Worm (Caenorhabditis elegans) whole organism, L2 larva: ENCODE data around the gene M01B2.8.

Experiments used
- F13H6.1 ChIP-seq: sonication (generic microtip); optimal IDR thresholded peaks from 2 replicates; lab custom pipeline; 2016; ENCODE audit warnings: missing genetic modification characterization, missing compliant biosample characterization
- ZK546.5 ChIP-seq: sonication (generic microtip); optimal IDR thresholded peaks from 2 replicates; lab custom pipeline; 2017; ENCODE audit warnings: missing biosample characterization, missing genetic modification characterization
- alr-1 ChIP-seq: fragments of 150-350 bp; optimal IDR thresholded peaks from 2 replicates; lab custom pipeline; 2014; ENCODE audit warnings: missing biosample characterization, missing genetic modification characterization
- aly-2 ChIP-seq: fragments of 150-350 bp; optimal IDR thresholded peaks from 2 replicates; lab custom pipeline; 2014; ENCODE audit warnings: missing biosample characterization, missing genetic modification characterization
- ama-1 ChIP-seq: fragments of 150-350 bp; optimal IDR thresholded peaks from 2 replicates; lab custom pipeline; 2018; ENCODE audit warnings: inconsistent platforms
- blmp-1 ChIP-seq: sonication (generic microtip); optimal IDR thresholded peaks from 2 replicates; lab custom pipeline; 2017; ENCODE audit warnings: missing genetic modification characterization, mild to moderate bottlenecking, missing compliant biosample characterization, antibody characterized with exemption, moderate library complexity; ENCODE audit not compliant: insufficient read depth
- ceh-16 ChIP-seq: fragments of 150-350 bp; optimal IDR thresholded peaks from 2 replicates; lab custom pipeline; 2014; ENCODE audit warnings: missing biosample characterization, missing genetic modification characterization
- ceh-82 ChIP-seq: fragments of 150-350 bp; optimal IDR thresholded peaks from 2 replicates; lab custom pipeline; 2014; ENCODE audit warnings: missing biosample characterization, missing genetic modification characterization
- crh-2 ChIP-seq: sonication (generic microtip); optimal IDR thresholded peaks from 2 replicates; lab custom pipeline; 2017; ENCODE audit warnings: missing biosample characterization, missing genetic modification characterization
- dmd-4 ChIP-seq: sonication (generic microtip); optimal IDR thresholded peaks from 2 replicates; lab custom pipeline; 2017; ENCODE audit warnings: missing biosample characterization, missing genetic modification characterization
- egl-27 ChIP-seq: sonication (generic microtip); optimal IDR thresholded peaks from 3 replicates; lab custom pipeline; 2017; ENCODE audit warnings: missing biosample characterization, missing genetic modification reagents, missing genetic modification characterization
- elt-1 ChIP-seq: fragments of 150-350 bp; optimal IDR thresholded peaks from 2 replicates; lab custom pipeline; 2014; ENCODE audit warnings: missing biosample characterization, missing genetic modification characterization
- elt-3 ChIP-seq: sonication (generic microtip); optimal IDR thresholded peaks from 2 replicates; lab custom pipeline; 2017; ENCODE audit warnings: missing biosample characterization, missing genetic modification characterization
- fos-1 ChIP-seq: fragments of 150-350 bp; optimal IDR thresholded peaks from 2 replicates; lab custom pipeline; 2014; ENCODE audit warnings: missing biosample characterization, missing genetic modification characterization
- gmeb-1 ChIP-seq: fragments of 150-350 bp; optimal IDR thresholded peaks from 2 replicates; lab custom pipeline; 2014; ENCODE audit warnings: missing biosample characterization, missing genetic modification characterization
- lin-11 ChIP-seq: fragments of 150-350 bp; sonication (generic microtip); optimal IDR thresholded peaks from 2 replicates; lab custom pipeline; 2014; ENCODE audit warnings: missing biosample characterization, missing genetic modification characterization, inconsistent platforms, mixed read lengths
- lin-39 ChIP-seq: fragments of 150-350 bp; optimal IDR thresholded peaks from 2 replicates; lab custom pipeline; 2014; ENCODE audit warnings: missing biosample characterization, missing genetic modification reagents, missing genetic modification characterization
- mab-5 ChIP-seq: fragments of 150-350 bp; optimal IDR thresholded peaks from 2 replicates; lab custom pipeline; 2014; ENCODE audit warnings: missing biosample characterization, missing genetic modification characterization
- mdl-1 ChIP-seq, 2 experiments: fragments of 150-350 bp in 1 of 2; sonication (generic microtip) in 1 of 2; optimal IDR thresholded peaks; 2 replicates each; lab custom pipeline; 2017; ENCODE audit warnings: missing biosample characterization in 2 of 2, missing genetic modification characterization in 2 of 2
- nhr-10 ChIP-seq: sonication (generic microtip); optimal IDR thresholded peaks from 2 replicates; lab custom pipeline; 2017; ENCODE audit warnings: missing biosample characterization, missing genetic modification characterization
- nhr-12 ChIP-seq: fragments of 150-350 bp; optimal IDR thresholded peaks from 2 replicates; lab custom pipeline; 2014; ENCODE audit warnings: missing biosample characterization, missing genetic modification characterization
- nhr-129 ChIP-seq: fragments of 150-350 bp; optimal IDR thresholded peaks from 2 replicates; lab custom pipeline; 2014; ENCODE audit warnings: missing biosample characterization, missing genetic modification characterization
- nhr-21 ChIP-seq: fragments of 150-350 bp; optimal IDR thresholded peaks from 2 replicates; lab custom pipeline; 2014; ENCODE audit warnings: missing biosample characterization, missing genetic modification characterization
- nhr-23 ChIP-seq: fragments of 150-350 bp; optimal IDR thresholded peaks from 2 replicates; lab custom pipeline; 2014; ENCODE audit warnings: missing biosample characterization, missing genetic modification reagents, missing genetic modification characterization
- nhr-237 ChIP-seq: fragments of 150-350 bp; optimal IDR thresholded peaks from 2 replicates; lab custom pipeline; 2014; ENCODE audit warnings: missing biosample characterization, missing genetic modification characterization
- nhr-25 ChIP-seq: fragments of 150-350 bp; sonication (generic microtip); optimal IDR thresholded peaks from 3 replicates; lab custom pipeline; 2014; ENCODE audit warnings: missing biosample characterization, missing genetic modification characterization
- nhr-6 ChIP-seq: fragments of 150-350 bp; optimal IDR thresholded peaks from 2 replicates; lab custom pipeline; 2014; ENCODE audit warnings: missing biosample characterization, missing genetic modification characterization
- nhr-77 ChIP-seq: fragments of 150-350 bp; optimal IDR thresholded peaks from 2 replicates; lab custom pipeline; 2014; ENCODE audit warnings: missing biosample characterization, missing genetic modification characterization
- peb-1 ChIP-seq: fragments of 150-350 bp; optimal IDR thresholded peaks from 2 replicates; lab custom pipeline; 2014; ENCODE audit warnings: missing biosample characterization, missing genetic modification characterization
- sem-4 ChIP-seq: fragments of 150-350 bp; optimal IDR thresholded peaks from 2 replicates; lab custom pipeline; 2014; ENCODE audit warnings: missing biosample characterization, missing genetic modification reagents, missing genetic modification characterization
- skn-1 ChIP-seq: sonication (generic microtip); optimal IDR thresholded peaks from 2 replicates; lab custom pipeline; 2017; ENCODE audit warnings: missing biosample characterization, missing genetic modification characterization
- sma-3 ChIP-seq: sonication (generic microtip); optimal IDR thresholded peaks from 2 replicates; lab custom pipeline; 2016; ENCODE audit warnings: missing genetic modification reagents, missing genetic modification characterization, missing compliant biosample characterization
- sma-9 ChIP-seq, 2 experiments: fragments of 150-350 bp in 1 of 2; sonication (generic microtip) in 1 of 2; optimal IDR thresholded peaks; 2 replicates each; lab custom pipeline; 2014 to 2016; ENCODE audit warnings: missing genetic modification characterization in 2 of 2, mild to moderate bottlenecking in 1 of 2, missing biosample characterization in 1 of 2, missing compliant biosample characterization in 1 of 2, missing genetic modification reagents in 1 of 2, moderate library complexity in 1 of 2
- unc-39 ChIP-seq: fragments of 150-350 bp; optimal IDR thresholded peaks from 2 replicates; lab custom pipeline; 2014; ENCODE audit warnings: missing biosample characterization, missing genetic modification characterization
- ztf-1 ChIP-seq: fragments of 200-800 bp; sonication (Bioruptor generic); conservative IDR thresholded peaks from 2 replicates; pipeline ENCODE4 v1.3.6; 2022; ENCODE audit warnings: missing genetic modification characterization, missing compliant biosample characterization
- ztf-4 ChIP-seq: fragments of 150-350 bp; optimal IDR thresholded peaks from 2 replicates; lab custom pipeline; 2014; ENCODE audit warnings: missing biosample characterization, missing genetic modification characterization

The M01B2.8 gene

ce11 chrV:15298597-15298996 lies 38.6 kb downstream of the M01B2.8 start, which contains the start of gene cpr-3:
cpr-3 (minus strand) TSS chrV:15298700.
- TF ChIP-seq crh-2 (peak; percentile 64), skn-1 (tag; lab: Kevin White, UChicago) (peak; percentile 75), lin-39 (tag; lab: Kevin White, UChicago) (no peak), nhr-237 (tag; lab: Kevin White, UChicago) (no peak), fos-1 (peak; percentile 100), sma-3 (GFP tag; lab: Kevin White, UChicago) (peak; percentile 8), gmeb-1 (tag; lab: Kevin White, UChicago) (peak; percentile 64)

ce11 chrV:15303625-15304024 lies 43.6 kb downstream of the M01B2.8 start, which contains the start of gene srx-48:
srx-48 (minus strand) TSS chrV:15303725.
- no peak for TF ChIP-seq nhr-25 (tag; lab: Kevin White, UChicago)
- no peak for TF ChIP-seq sma-3 (GFP tag; lab: Kevin White, UChicago)
- TF ChIP-seq ceh-16 (tag; lab: Kevin White, UChicago): no peak
- TF ChIP-seq nhr-12: no peak
- no peak for TF ChIP-seq elt-1 (tag; lab: Kevin White, UChicago)
- no peak for TF ChIP-seq blmp-1 (tag; lab: Kevin White, UChicago)
- no peak for TF ChIP-seq gmeb-1 (tag; lab: Kevin White, UChicago)
- no peak for TF ChIP-seq nhr-6 (tag; lab: Kevin White, UChicago)
- no peak for TF ChIP-seq alr-1
- no peak for TF ChIP-seq sem-4 (tag; lab: Kevin White, UChicago)
- TF ChIP-seq ama-1 (lab: Kevin White, UChicago): no peak
- TF ChIP-seq nhr-129: no peak

ce11 chrV:15305502-15305901 lies 45.5 kb downstream of the M01B2.8 start, which contains the start of gene T26H8.5:
T26H8.5 (minus strand) TSS chrV:15305602.
- TF ChIP-seq F13H6.1 (tag; lab: Kevin White, UChicago) (no peak), elt-3 (tag; lab: Kevin White, UChicago) (no peak), ZK546.5 (tag; lab: Kevin White, UChicago) (no peak), lin-39 (tag; lab: Kevin White, UChicago) (no peak), mab-5 (tag; lab: Kevin White, UChicago) (no peak), ceh-82 (tag; lab: Kevin White, UChicago) (no peak), nhr-10 (tag; lab: Kevin White, UChicago) (no peak), elt-1 (tag; lab: Kevin White, UChicago) (no peak), nhr-12 (no peak), lin-11 (tag; lab: Kevin White, UChicago) (no peak), sem-4 (tag; lab: Kevin White, UChicago) (no peak), alr-1 (no peak), nhr-77 (tag; lab: Kevin White, UChicago) (no peak), nhr-237 (tag; lab: Kevin White, UChicago) (no peak), ama-1 (lab: Kevin White, UChicago) (no peak), fos-1 (no peak), ztf-1 (GFP tag; lab: Robert Waterston, UW) (no peak), skn-1 (tag; lab: Kevin White, UChicago) (no peak), nhr-21 (tag; lab: Kevin White, UChicago) (no peak)

- no peak for TF ChIP-seq fos-1
- no peak for TF ChIP-seq peb-1
- no peak for TF ChIP-seq crh-2
- TF ChIP-seq ztf-1 (GFP tag; lab: Robert Waterston, UW): no peak
- no peak for TF ChIP-seq dmd-4
- TF ChIP-seq F13H6.1 (tag; lab: Kevin White, UChicago): no peak
- TF ChIP-seq ceh-82 (tag; lab: Kevin White, UChicago): no peak
- no peak for TF ChIP-seq nhr-129
- TF ChIP-seq nhr-10 (tag; lab: Kevin White, UChicago): no peak
- TF ChIP-seq ZK546.5 (tag; lab: Kevin White, UChicago): no peak
- no peak for TF ChIP-seq ama-1 (lab: Kevin White, UChicago)
- TF ChIP-seq egl-27: no peak
Measured at ce11 chrV:15306745-15307144, 46.7 kb downstream of the M01B2.8 start, which contains the start of gene T26H8.4. T26H8.4 (minus strand) TSS chrV:15306845.

ce11 chrV:15309011-15309410 lies 49.0 kb downstream of the M01B2.8 start, which contains the start of gene srz-10:
srz-10 (minus strand) TSS chrV:15309098.
- no peak for TF ChIP-seq ztf-4 (tag; lab: Kevin White, UChicago)
- no peak for TF ChIP-seq gmeb-1 (tag; lab: Kevin White, UChicago)
- TF ChIP-seq nhr-23 (tag; lab: Kevin White, UChicago): no peak
- TF ChIP-seq F13H6.1 (tag; lab: Kevin White, UChicago): no peak
- TF ChIP-seq elt-1 (tag; lab: Kevin White, UChicago): no peak
- no peak for TF ChIP-seq ceh-82 (tag; lab: Kevin White, UChicago)
- TF ChIP-seq sma-9 (GFP tag; optimal IDR thresholded peaks at IDR 0.05; lab: Kevin White, UChicago): no peak
- TF ChIP-seq sma-9 (tag; optimal IDR thresholded peaks at IDR 0.05; lab: Kevin White, UChicago): no peak
- no peak for TF ChIP-seq unc-39
- no peak for TF ChIP-seq sma-3 (GFP tag; lab: Kevin White, UChicago)
- no peak for TF ChIP-seq peb-1
- no peak for TF ChIP-seq nhr-25 (tag; lab: Kevin White, UChicago)
- no peak for TF ChIP-seq aly-2 (tag; lab: Kevin White, UChicago)
- no peak for TF ChIP-seq skn-1 (tag; lab: Kevin White, UChicago)
- TF ChIP-seq ZK546.5 (tag; lab: Kevin White, UChicago): no peak
- TF ChIP-seq dmd-4: no peak
- no peak for TF ChIP-seq mdl-1 (tag; optimal IDR thresholded peaks at IDR 0.05; lab: Kevin White, UChicago)
